Worm (Caenorhabditis elegans) whole organism, young adult: ENCODE results near the gene scl-8.

ENCODE experiments used
- B0336.3 ChIP-seq: fragments of 200-800 bp; sonication (Bioruptor generic); IDR thresholded peaks from 2 replicates; pipeline ENCODE4 v1.3.6; 2022; ENCODE audit warnings: missing genetic modification characterization, missing compliant biosample characterization
- F10E7.11 ChIP-seq: sonication (generic microtip); optimal IDR thresholded peaks from 2 replicates; lab custom pipeline; 2017; ENCODE audit warnings: mild to moderate bottlenecking, missing genetic modification characterization, moderate library complexity, missing compliant biosample characterization
- F23B12.7 ChIP-seq: sonication (generic microtip); optimal IDR thresholded peaks from 2 replicates; lab custom pipeline; 2017; ENCODE audit warnings: missing genetic modification characterization, mild to moderate bottlenecking, missing compliant biosample characterization, antibody characterized with exemption, moderate library complexity; ENCODE audit not compliant: insufficient read depth
- F37B4.10 ChIP-seq: fragments of 200-800 bp; sonication (Bioruptor generic); IDR thresholded peaks from 2 replicates; pipeline ENCODE4 v1.3.6; 2022; ENCODE audit warnings: missing genetic modification characterization, missing compliant biosample characterization
- F39B2.1 ChIP-seq: fragments of 200-800 bp; sonication (Bioruptor generic); IDR thresholded peaks from 2 replicates; pipeline ENCODE4 v1.3.6; 2022; ENCODE audit warnings: missing genetic modification reagents, missing genetic modification characterization, missing compliant biosample characterization
- F49E8.2 ChIP-seq: sonication (generic microtip); optimal IDR thresholded peaks from 3 replicates; lab custom pipeline; 2017; ENCODE audit warnings: missing genetic modification characterization, mild to moderate bottlenecking, missing compliant biosample characterization, antibody characterized with exemption, moderate library complexity; ENCODE audit not compliant: insufficient read depth
- F55B11.4 ChIP-seq: sonication (generic microtip); optimal IDR thresholded peaks from 2 replicates; lab custom pipeline; 2016; ENCODE audit warnings: missing compliant biosample characterization, missing genetic modification characterization, borderline replicate concordance; ENCODE audit not compliant: insufficient read depth
- T26A5.8 ChIP-seq: sonication (generic microtip); optimal IDR thresholded peaks from 2 replicates; lab custom pipeline; 2016; ENCODE audit warnings: missing genetic modification characterization, missing compliant biosample characterization
- Y67H2A.10 ChIP-seq: fragments of 200-800 bp; sonication (Bioruptor generic); conservative IDR thresholded peaks from 2 replicates; pipeline ENCODE4 v1.3.6; 2022; ENCODE audit warnings: missing genetic modification reagents, missing genetic modification characterization, missing compliant biosample characterization
- Y95B8A.8 ChIP-seq: fragments of 200-800 bp; sonication (Bioruptor generic); IDR thresholded peaks from 2 replicates; pipeline ENCODE4 v1.3.6; 2022; ENCODE audit warnings: missing genetic modification reagents, missing genetic modification characterization, missing compliant biosample characterization
- aptf-3 ChIP-seq: fragments of 200-800 bp; sonication (Bioruptor generic); IDR thresholded peaks from 2 replicates; pipeline ENCODE4 v1.3.6; 2022; ENCODE audit warnings: missing genetic modification characterization, missing compliant biosample characterization
- attf-6 ChIP-seq: fragments of 200-800 bp; sonication (Bioruptor generic); IDR thresholded peaks from 2 replicates; pipeline ENCODE4 v1.3.6; 2022; ENCODE audit warnings: missing genetic modification reagents, missing genetic modification characterization, missing compliant biosample characterization
- cebp-1 ChIP-seq, 2 experiments: fragments of 200-800 bp in 1 of 2; sonication (Bioruptor generic) in 1 of 2; sonication (generic microtip) in 1 of 2; IDR thresholded peaks in 1 of 2; optimal IDR thresholded peaks in 1 of 2; 2 replicates each; pipeline versions ENCODE4 v1.3.6 to Lab custom; 2017 to 2022; ENCODE audit warnings: missing compliant biosample characterization in 2 of 2, missing genetic modification characterization in 2 of 2, mild to moderate bottlenecking in 1 of 2, missing genetic modification reagents in 1 of 2, moderate library complexity in 1 of 2
- cebp-2 ChIP-seq: fragments of 200-800 bp; sonication (Bioruptor generic); IDR thresholded peaks from 2 replicates; pipeline ENCODE4 v1.3.6; 2022; ENCODE audit warnings: missing genetic modification characterization, missing compliant biosample characterization
- chd-7 ChIP-seq: sonication (generic microtip); optimal IDR thresholded peaks from 2 replicates; lab custom pipeline; 2016; ENCODE audit warnings: mild to moderate bottlenecking, missing genetic modification characterization, moderate library complexity, missing compliant biosample characterization
- dpff-1 ChIP-seq: sonication (generic microtip); optimal IDR thresholded peaks from 2 replicates; lab custom pipeline; 2017; ENCODE audit warnings: mild to moderate bottlenecking, missing genetic modification characterization, missing compliant biosample characterization
- egrh-3 ChIP-seq: fragments of 200-800 bp; sonication (Bioruptor generic); IDR thresholded peaks from 2 replicates; pipeline ENCODE4 v1.3.6; 2022; ENCODE audit warnings: missing genetic modification reagents, missing genetic modification characterization, missing compliant biosample characterization
- hlh-26 ChIP-seq: fragments of 200-800 bp; sonication (Bioruptor generic); conservative IDR thresholded peaks from 2 replicates; pipeline ENCODE4 v1.3.6; 2022; ENCODE audit warnings: missing genetic modification reagents, missing genetic modification characterization, missing compliant biosample characterization
- hmg-1.2 ChIP-seq: fragments of 200-800 bp; sonication (Bioruptor generic); IDR thresholded peaks from 2 replicates; pipeline ENCODE4 v1.3.6; 2022; ENCODE audit warnings: missing genetic modification reagents, missing genetic modification characterization, missing compliant biosample characterization
- hmg-20 ChIP-seq: fragments of 200-800 bp; sonication (Bioruptor generic); IDR thresholded peaks from 2 replicates; pipeline ENCODE4 v1.3.6; 2022; ENCODE audit warnings: missing genetic modification reagents, missing genetic modification characterization, missing compliant biosample characterization
- hsf-1 ChIP-seq: fragments of 200-800 bp; sonication (Bioruptor generic); IDR thresholded peaks from 2 replicates; pipeline ENCODE4 v1.3.6; 2022; ENCODE audit warnings: missing genetic modification reagents, missing genetic modification characterization, missing compliant biosample characterization
- lin-35 ChIP-seq, 3 experiments: fragments of 150-350 bp in 2 of 3; sonication (generic microtip) in 1 of 3; optimal IDR thresholded peaks; 2 replicates each; lab custom pipeline; 2014 to 2018; ENCODE audit warnings: missing biosample characterization in 3 of 3, missing genetic modification characterization in 3 of 3, missing genetic modification reagents in 3 of 3
- lin-54 ChIP-seq: fragments of 200-800 bp; sonication (Bioruptor generic); optimal IDR thresholded peaks from 2 replicates; lab custom pipeline; 2018; ENCODE audit warnings: mild to moderate bottlenecking, missing genetic modification characterization, missing compliant biosample characterization
- lir-1 ChIP-seq: fragments of 200-800 bp; sonication (Bioruptor generic); conservative IDR thresholded peaks from 2 replicates; pipeline ENCODE4 v1.3.6; 2022; ENCODE audit warnings: missing genetic modification reagents, missing genetic modification characterization, missing compliant biosample characterization
- madf-3 ChIP-seq: fragments of 200-800 bp; sonication (Bioruptor generic); IDR thresholded peaks from 2 replicates; pipeline ENCODE4 v1.3.6; 2022; ENCODE audit warnings: missing genetic modification reagents, missing genetic modification characterization, missing compliant biosample characterization
- nfya-1 ChIP-seq: sonication (generic microtip); optimal IDR thresholded peaks from 2 replicates; lab custom pipeline; 2017; ENCODE audit warnings: antibody characterized with exemption, missing compliant biosample characterization, missing genetic modification characterization, borderline replicate concordance; ENCODE audit not compliant: insufficient read depth
- pbrm-1 ChIP-seq: fragments of 200-800 bp; sonication (Bioruptor generic); IDR thresholded peaks from 2 replicates; pipeline ENCODE4 v1.3.6; 2022; ENCODE audit warnings: missing genetic modification reagents, missing genetic modification characterization, missing compliant biosample characterization
- repo-1 ChIP-seq: sonication (generic microtip); optimal IDR thresholded peaks from 2 replicates; lab custom pipeline; 2017; ENCODE audit warnings: mild to moderate bottlenecking, missing genetic modification characterization, missing compliant biosample characterization
- sea-2 ChIP-seq: fragments of 200-800 bp; sonication (Bioruptor generic); IDR thresholded peaks from 2 replicates; pipeline ENCODE4 v1.3.6; 2022; ENCODE audit warnings: missing genetic modification characterization, missing compliant biosample characterization
- snpc-1.1 ChIP-seq: sonication (generic microtip); optimal IDR thresholded peaks from 2 replicates; lab custom pipeline; 2017; ENCODE audit warnings: missing genetic modification characterization, mild to moderate bottlenecking, missing compliant biosample characterization, antibody characterized with exemption, moderate library complexity, missing genotype, missing genetic modification reagents; ENCODE audit not compliant: insufficient read depth
- tbx-9 ChIP-seq: sonication (generic microtip); optimal IDR thresholded peaks from 2 replicates; lab custom pipeline; 2016; ENCODE audit warnings: borderline replicate concordance, missing genetic modification characterization, inconsistent platforms, missing compliant biosample characterization
- tlf-1 ChIP-seq: fragments of 200-800 bp; sonication (Bioruptor generic); optimal IDR thresholded peaks from 2 replicates; lab custom pipeline; 2018; ENCODE audit warnings: mild to moderate bottlenecking, missing genetic modification characterization, missing compliant biosample characterization
- unc-130 ChIP-seq: sonication (generic microtip); optimal IDR thresholded peaks from 2 replicates; lab custom pipeline; 2016; ENCODE audit warnings: missing genetic modification reagents, missing genetic modification characterization, missing compliant biosample characterization
- zfh-2 ChIP-seq: fragments of 200-800 bp; sonication (Bioruptor generic); conservative IDR thresholded peaks from 2 replicates; pipeline ENCODE4 v1.3.6; 2022; ENCODE audit warnings: missing genetic modification reagents, missing genetic modification characterization, missing compliant biosample characterization
- zim-3 ChIP-seq: sonication (generic microtip); optimal IDR thresholded peaks from 2 replicates; lab custom pipeline; 2017; ENCODE audit warnings: mild to moderate bottlenecking, missing genetic modification characterization, moderate library complexity, missing compliant biosample characterization
- ztf-25 ChIP-seq: fragments of 200-800 bp; sonication (Bioruptor generic); IDR thresholded peaks from 2 replicates; pipeline ENCODE4 v1.3.6; 2022; ENCODE audit warnings: missing genetic modification reagents, missing genetic modification characterization, missing compliant biosample characterization
- ztf-6 ChIP-seq: fragments of 200-800 bp; sonication (Bioruptor generic); IDR thresholded peaks from 2 replicates; pipeline ENCODE4 v1.3.6; 2022; ENCODE audit warnings: missing genetic modification reagents, missing genetic modification characterization, missing compliant biosample characterization

scl-8 gene

ce11 chrIV:13082836-13083763, 11.6 kb downstream of the scl-8 start (continued):
- TF ChIP-seq F23B12.7 (no peak), T26A5.8 (tag; lab: Kevin White, UChicago) (no peak), B0336.3 (GFP tag; lab: Robert Waterston, UW) (0 out of 2 replicates have a peak, but pooled peaks have one; percentile 20), lin-35 (GFP tag; optimal IDR thresholded peaks at IDR 0.05; lab: Kevin White, UChicago) (peak in 1 of 3 experiments; percentile 50), F10E7.11 (peak; percentile 4), F39B2.1 (GFP tag; lab: Robert Waterston, UW) (peak; percentile 36; the same call in 1 of the 2 replicates), dpff-1 (tag; lab: Kevin White, UChicago) (no peak), F49E8.2 (tag; lab: Kevin White, UChicago) (no peak), ztf-6 (no peak), lir-1 (GFP tag; lab: Robert Waterston, UW) (no peak), sea-2 (GFP tag; lab: Robert Waterston, UW) (no peak), zim-3 (tag; lab: Kevin White, UChicago) (no peak), chd-7 (tag; lab: Kevin White, UChicago) (peak; percentile 59), hlh-26 (GFP tag; lab: Robert Waterston, UW) (no peak), hmg-1.2 (GFP tag; lab: Robert Waterston, UW) (0 out of 2 replicates have a peak, but pooled peaks have one; percentile 8), cebp-1 (GFP tag; IDR thresholded peaks at IDR 0.05; lab: Robert Waterston, UW) (no peak), cebp-1 (tag; optimal IDR thresholded peaks at IDR 0.05; lab: Kevin White, UChicago) (peak; percentile 25)

ce11 chrIV:13085675-13086074, 14.1 kb downstream of the scl-8 start:
- TF ChIP-seq F37B4.10 (GFP tag; lab: Robert Waterston, UW) (no peak), tbx-9 (tag; lab: Kevin White, UChicago) (no peak), aptf-3 (GFP tag; lab: Robert Waterston, UW) (no peak), hsf-1 (GFP tag; lab: Robert Waterston, UW) (no peak), lin-54 (GFP tag; lab: Kevin White, UChicago) (no peak), madf-3 (GFP tag; lab: Robert Waterston, UW) (no peak), cebp-2 (GFP tag; lab: Robert Waterston, UW) (no peak), ztf-25 (GFP tag; lab: Robert Waterston, UW) (no peak)

ce11 chrIV:13086705-13087104, 15.2 kb downstream of the scl-8 start, which contains the start of gene spin-2:
Gene spin-2, plus strand, starts transcription at chrIV:13087005.
- TF ChIP-seq snpc-1.1 (tag; lab: Kevin White, UChicago) = no peak
- no peak for TF ChIP-seq F55B11.4 (tag; lab: Kevin White, UChicago)
- TF ChIP-seq tlf-1 (GFP tag; lab: Kevin White, UChicago) = no peak
- TF ChIP-seq repo-1 = no peak
- TF ChIP-seq attf-6 (GFP tag; lab: Robert Waterston, UW) = no peak
- no peak for TF ChIP-seq Y67H2A.10 (GFP tag; lab: Robert Waterston, UW)

ce11 chrIV:13089671-13090242, 18.2 kb downstream of the scl-8 start:
- TF ChIP-seq nfya-1 (tag; lab: Kevin White, UChicago) (no peak), pbrm-1 (GFP tag; lab: Robert Waterston, UW) (0 out of 2 replicates have a peak, but pooled peaks have one; percentile 19), egrh-3 (GFP tag; lab: Robert Waterston, UW) (peak; percentile 85), Y95B8A.8 (no peak), unc-130 (no peak), cebp-2 (GFP tag; lab: Robert Waterston, UW) (0 out of 2 replicates have a peak, but pooled peaks have one; percentile 18), hmg-20 (0 out of 2 replicates have a peak, but pooled peaks have one; percentile 8), zfh-2 (peak; percentile 92; the same call in 1 of the 2 replicates)
